Worm (Caenorhabditis elegans): Measurements from ENCODE around the gene K02E7.10.

K02E7.10 gene

DNA sequence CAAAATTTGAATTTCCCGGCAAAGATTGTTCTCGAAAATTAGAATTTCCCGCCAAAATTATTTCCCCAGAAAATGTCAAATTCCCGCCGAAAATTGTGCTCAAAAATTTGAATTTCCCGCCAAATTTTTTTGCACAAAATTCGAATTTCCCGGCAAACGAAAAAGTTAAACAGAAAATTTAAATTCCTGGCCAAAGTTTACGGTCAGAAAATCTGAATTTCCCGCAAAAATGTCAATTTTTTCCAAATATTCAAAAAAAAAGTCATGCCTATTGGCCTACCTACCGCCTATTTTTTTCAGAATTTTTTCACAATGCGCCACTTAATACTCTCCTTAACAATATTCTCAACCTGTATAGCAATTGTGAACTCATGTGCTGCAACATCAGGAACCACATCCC, 16.1 kb upstream of the K02E7.10 start, which contains the start of gene K02E7.1:
Gene K02E7.1 (plus strand): TSS at position 301 of the 400 bp plus-strand sequence.
- TF ChIP-seq F37D6.2 (tag; optimal IDR thresholded peaks at IDR 0.05) (no peak), nhr-77 (tag; optimal IDR thresholded peaks at IDR 0.05) (no peak), hlh-30 (tag; optimal IDR thresholded peaks at IDR 0.05; ENCODE audit: insufficient read depth) (no peak), ceh-28 (tag; optimal IDR thresholded peaks at IDR 0.05) (no peak), mxl-3 (GFP tag; optimal IDR thresholded peaks at IDR 0.05) (no peak), Y105C5A.15 (GFP tag; IDR thresholded peaks at IDR 0.05) (no peak), pha-4 (GFP tag; IDR thresholded peaks at IDR 0.05) (no peak), pha-4 (tag; optimal IDR thresholded peaks at IDR 0.05) (no peak), Y5F2A.4 (GFP tag; optimal IDR thresholded peaks at IDR 0.05) (no peak), mes-2 (tag; optimal IDR thresholded peaks at IDR 0.05; ENCODE audit: poor library complexity, severe bottlenecking) (no peak), F49E8.2 (tag; optimal IDR thresholded peaks at IDR 0.05; ENCODE audit: borderline replicate concordance) (no peak), daf-19 (GFP tag; conservative IDR thresholded peaks at IDR 0.05) (no peak), saeg-2 (GFP tag; IDR thresholded peaks at IDR 0.05) (no peak), nhr-237 (tag; optimal IDR thresholded peaks at IDR 0.05) (no peak), nhr-25 (tag; optimal IDR thresholded peaks at IDR 0.05; ENCODE audit: borderline replicate concordance, insufficient read depth) (no peak), F10B5.3 (tag; optimal IDR thresholded peaks at IDR 0.05) (no peak)

DNA sequence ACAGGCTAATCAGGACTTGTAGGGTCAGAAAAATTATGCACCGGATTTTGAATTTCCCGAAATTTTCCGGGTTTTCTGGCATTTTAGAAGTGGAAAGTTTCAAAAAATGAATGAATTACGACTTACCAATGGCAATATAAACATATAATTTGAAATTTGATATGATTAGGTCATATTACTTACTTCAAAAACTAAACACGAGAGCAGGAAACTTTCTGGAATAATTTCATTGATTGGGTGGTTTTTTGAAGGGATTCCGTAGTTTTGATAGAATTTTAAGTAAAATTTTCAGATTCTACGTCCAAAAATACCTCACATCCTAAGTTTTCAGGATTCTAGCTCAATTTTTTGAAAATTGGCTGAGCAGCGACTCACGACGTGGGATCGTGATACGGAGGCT, 8.6 kb upstream of the K02E7.10 start, which contains the start of gene K02E7.11:
Gene K02E7.11 (minus strand): TSS at position 101 of the 400 bp plus-strand sequence.
- TF ChIP-seq zfp-2 (tag; optimal IDR thresholded peaks at IDR 0.05) (peak; percentile 33), daf-8 (GFP tag; IDR thresholded peaks at IDR 0.05) (no peak), dmd-6 (GFP tag; IDR thresholded peaks at IDR 0.05) (no peak)

DNA sequence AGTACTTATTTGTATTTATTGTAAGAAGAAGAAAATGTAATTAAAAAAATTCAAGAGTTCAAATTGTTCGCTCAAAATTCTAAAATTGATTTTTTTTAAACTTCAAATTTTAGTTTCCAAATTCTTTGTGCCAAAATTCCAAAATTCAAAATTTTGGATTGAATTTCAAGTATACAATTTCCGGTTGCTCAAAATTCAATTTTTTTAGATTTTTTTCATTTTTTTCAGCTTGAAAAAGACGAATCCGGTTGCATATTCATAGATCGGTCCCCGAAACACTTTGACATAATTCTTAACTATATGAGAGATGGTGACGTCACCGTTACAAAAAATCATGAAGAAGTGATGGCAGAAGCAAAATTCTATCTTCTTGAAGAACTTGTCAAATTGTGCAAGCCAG, 5.3 kb upstream of the K02E7.10 start, which contains the start of gene K02E7.4:
Gene K02E7.4 (plus strand): TSS at position 301 of the 400 bp plus-strand sequence.
- TF ChIP-seq sdz-12 (GFP tag; optimal IDR thresholded peaks at IDR 0.05) (no peak), nhr-25 (tag; optimal IDR thresholded peaks at IDR 0.05; ENCODE audit: borderline replicate concordance, insufficient read depth) (no peak), gei-8 (GFP tag; optimal IDR thresholded peaks at IDR 0.05) (no peak), Y105C5A.15 (GFP tag; IDR thresholded peaks at IDR 0.05) (no peak), egl-43 (GFP tag; IDR thresholded peaks at IDR 0.05) (no peak), daf-12 (tag; optimal IDR thresholded peaks at IDR 0.05) (no peak), lin-38 (GFP tag; IDR thresholded peaks at IDR 0.05) (no peak), lin-39 (tag; optimal IDR thresholded peaks at IDR 0.05) (no peak)

DNA sequence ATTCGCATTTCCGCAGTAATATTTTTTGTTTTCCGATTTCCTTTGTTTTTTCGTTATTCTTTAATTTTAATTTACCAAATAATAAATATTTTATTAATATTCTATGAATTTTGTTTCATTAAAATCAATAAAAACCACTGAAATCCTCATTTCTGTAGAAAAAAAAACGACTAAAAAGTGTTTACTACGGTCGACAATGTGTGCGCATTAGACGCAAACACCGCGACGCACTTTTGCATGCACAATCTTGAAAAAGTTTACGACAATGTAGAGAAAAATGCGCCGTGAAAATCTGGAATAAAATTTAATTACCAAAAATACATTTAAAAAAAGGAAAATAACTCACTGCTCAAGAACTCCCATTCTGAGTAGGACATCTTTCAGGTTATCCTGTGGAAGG, 4.6 kb upstream of the K02E7.10 start:
- TF ChIP-seq aha-1 (tag) = no peak
- no peak for TF ChIP-seq daf-8 (GFP tag; IDR thresholded peaks at IDR 0.05)

- TF ChIP-seq tra-1 (GFP tag; IDR thresholded peaks at IDR 0.05) (no peak), nhr-10 (tag; optimal IDR thresholded peaks at IDR 0.05) (no peak), cey-2 (tag; optimal IDR thresholded peaks at IDR 0.05; ENCODE audit: borderline replicate concordance, insufficient read depth) (no peak), ztf-11 (tag; optimal IDR thresholded peaks at IDR 0.05) (no peak), unc-130 (GFP tag; optimal IDR thresholded peaks at IDR 0.05) (no peak), lin-38 (GFP tag; IDR thresholded peaks at IDR 0.05) (no peak), duxl-1 (tag; optimal IDR thresholded peaks at IDR 0.05; ENCODE audit: poor library complexity) (no peak), lin-13 (GFP tag; optimal IDR thresholded peaks at IDR 0.05) (no peak), D1046.2 (GFP tag; IDR thresholded peaks at IDR 0.05) (no peak), mxl-2 (GFP tag; conservative IDR thresholded peaks at IDR 0.05) (no peak), spr-1 (tag; optimal IDR thresholded peaks at IDR 0.05) (no peak), mxl-3 (GFP tag; optimal IDR thresholded peaks at IDR 0.05) (no peak), vab-7 (GFP tag; IDR thresholded peaks at IDR 0.05) (no peak), Y105C5A.15 (GFP tag; IDR thresholded peaks at IDR 0.05) (no peak), lin-1 (GFP tag; IDR thresholded peaks at IDR 0.05) (no peak), nhr-11 (tag; optimal IDR thresholded peaks at IDR 0.05) (no peak), lin-39 (tag; optimal IDR thresholded peaks at IDR 0.05) (no peak), hmg-1.1 (GFP tag; IDR thresholded peaks at IDR 0.05) (no peak), nhr-102 (tag; optimal IDR thresholded peaks at IDR 0.05) (no peak)
Measured at ce11 chrII:1070875-1071274, 4.1 kb upstream of the K02E7.10 start, which contains the start of gene K02E7.12. TSS of gene K02E7.12 (plus strand) at chrII:1071175.

Data from whole organism, L4 larva.